Fruit fly (Drosophila melanogaster): ENCODE data around the gene CG1504.
"Not testable (repeated sequence)": the region's sequence is repeated elsewhere in the genome, so short reads cannot be mapped to it uniquely, and the experiment has no call there.

CG1504 gene

DNA sequence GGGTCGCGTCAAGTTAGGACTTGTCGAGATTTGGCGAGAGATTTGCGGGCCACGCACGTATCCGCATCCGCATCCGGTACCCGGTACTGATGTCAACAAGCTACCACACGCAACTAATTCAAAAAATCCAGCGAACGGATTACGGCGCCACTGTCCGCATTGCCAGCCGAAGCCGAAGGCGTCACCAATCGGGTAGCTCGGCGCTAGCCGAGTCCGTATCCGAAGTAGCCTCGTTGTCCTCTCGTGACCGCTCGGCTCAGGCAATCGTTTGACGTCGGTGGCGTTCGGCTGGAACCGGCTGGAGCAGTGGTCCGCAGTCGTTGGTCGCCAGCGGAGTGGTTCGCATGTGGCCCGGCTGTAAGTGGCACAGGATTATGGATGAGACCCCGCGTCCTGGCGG lies at the start of gene CG1504:
Gene CG1504, minus strand, starts transcription at position 95 of the 400 bp plus-strand sequence.
- no peak for TF ChIP-seq ttk (optimal IDR thresholded peaks at IDR 0.05)
- TF ChIP-seq Sin3A (optimal IDR thresholded peaks at IDR 0.05), result no peak
- TF ChIP-seq insv (optimal IDR thresholded peaks at IDR 0.05), result no peak
- TF ChIP-seq Myc (optimal IDR thresholded peaks at IDR 0.05), result no peak
- TF ChIP-seq h (optimal IDR thresholded peaks at IDR 0.05), result no peak
- no peak for TF ChIP-seq psq (optimal IDR thresholded peaks at IDR 0.05)

DNA sequence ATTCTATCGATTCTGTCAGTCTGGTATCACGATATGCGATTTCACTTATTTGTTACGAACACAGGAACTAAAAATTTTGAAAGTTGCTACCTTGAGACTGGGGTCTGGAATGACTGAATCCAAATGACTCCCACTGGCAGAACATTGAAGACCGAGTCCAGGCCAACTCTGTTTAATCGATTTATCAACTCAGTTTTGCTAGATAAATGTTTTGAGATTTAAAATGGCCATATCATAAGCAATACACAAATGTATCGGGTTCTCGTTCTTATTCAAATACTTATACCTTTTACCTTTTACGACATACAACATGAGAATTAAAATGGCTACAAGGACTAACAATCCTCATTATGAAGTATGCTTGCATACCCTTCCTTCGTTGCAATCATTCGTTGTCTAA lies 46.2 kb upstream of the CG1504 start, which contains the start of gene CG12679:
Gene CG12679, minus strand, starts transcription at position 101 of the 400 bp plus-strand sequence.
- TF ChIP-seq ttk (optimal IDR thresholded peaks at IDR 0.05) (no peak), psq (optimal IDR thresholded peaks at IDR 0.05) (no peak), h (optimal IDR thresholded peaks at IDR 0.05) (no peak), insv (optimal IDR thresholded peaks at IDR 0.05) (no peak), Sin3A (optimal IDR thresholded peaks at IDR 0.05) (no peak), Myc (optimal IDR thresholded peaks at IDR 0.05) (no peak)

DNA sequence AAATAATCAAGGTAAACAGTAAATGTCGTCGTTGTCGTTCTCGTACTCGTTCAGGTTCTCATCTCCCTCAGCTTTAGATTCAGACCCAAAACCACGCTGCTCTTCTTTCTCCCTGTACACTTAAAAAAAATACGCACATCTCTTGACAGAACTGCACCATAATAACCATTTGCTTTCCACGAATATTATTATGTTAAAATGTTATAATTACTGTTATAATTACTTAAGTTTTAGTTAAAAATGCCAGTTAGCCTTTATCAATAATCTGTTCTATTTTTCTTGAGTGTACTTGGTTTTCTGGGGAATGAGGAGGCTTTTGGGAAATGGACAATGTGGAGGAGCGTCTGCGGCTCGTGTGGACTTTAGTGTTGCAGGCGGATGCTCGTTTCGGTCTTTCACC lies 12.0 kb upstream of the CG1504 start:
- TF ChIP-seq insv (optimal IDR thresholded peaks at IDR 0.05) (no peak), Myc (optimal IDR thresholded peaks at IDR 0.05) (no peak), psq (optimal IDR thresholded peaks at IDR 0.05) (no peak), h (optimal IDR thresholded peaks at IDR 0.05) (no peak), Sin3A (optimal IDR thresholded peaks at IDR 0.05) (no peak), ttk (optimal IDR thresholded peaks at IDR 0.05) (no peak)

DNA sequence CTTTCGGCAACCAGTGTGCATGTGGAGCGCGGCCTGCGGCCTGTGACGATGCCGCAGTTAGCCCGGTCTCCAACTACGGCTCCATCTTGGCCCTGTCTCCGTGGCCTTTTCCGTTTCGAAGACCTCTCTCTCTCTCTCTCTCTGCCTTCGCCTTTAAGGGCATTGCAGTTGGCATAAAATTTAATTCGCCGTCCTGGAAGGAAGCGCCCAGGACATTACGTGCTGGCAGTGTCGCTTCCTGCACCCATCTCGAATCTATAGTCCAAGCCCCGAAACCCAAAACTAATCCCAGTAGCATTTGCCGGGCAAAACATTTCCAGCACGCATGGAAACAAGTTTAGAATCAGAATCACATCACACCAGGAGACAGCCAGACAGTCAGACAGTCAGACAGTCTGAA lies 3.0 kb downstream of the CG1504 start, which contains the start of gene CG1631:
Gene CG1631, plus strand, starts transcription at position 301 of the 400 bp plus-strand sequence.
- no peak for TF ChIP-seq Sin3A (optimal IDR thresholded peaks at IDR 0.05)

DNA sequence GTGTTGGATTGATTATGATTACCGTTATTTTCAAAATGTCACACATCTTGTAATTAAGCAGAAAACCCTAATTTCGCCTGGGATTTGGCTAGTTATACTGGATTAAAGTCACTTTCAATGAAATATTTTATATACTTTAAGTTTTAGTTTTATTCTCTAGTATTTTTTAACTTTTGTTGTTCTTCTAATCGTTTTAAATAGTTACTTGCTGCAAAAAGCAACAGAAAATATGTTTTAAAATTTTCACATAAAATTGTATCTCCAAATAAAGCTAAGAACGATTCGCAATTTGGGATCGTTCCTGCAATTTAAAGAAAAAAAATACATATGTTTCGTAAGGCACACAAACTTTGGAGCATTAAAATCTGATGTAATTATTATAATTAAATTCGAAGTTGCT lies 60.5 kb downstream of the CG1504 start, which contains the start of gene Inx6:
Gene Inx6, minus strand, starts transcription at position 101 of the 400 bp plus-strand sequence.
- TF ChIP-seq h (optimal IDR thresholded peaks at IDR 0.05), result no peak
- no peak for TF ChIP-seq Myc (optimal IDR thresholded peaks at IDR 0.05)
- no peak for TF ChIP-seq Sin3A (optimal IDR thresholded peaks at IDR 0.05)
- no peak for TF ChIP-seq insv (optimal IDR thresholded peaks at IDR 0.05)
- no peak for TF ChIP-seq ttk (optimal IDR thresholded peaks at IDR 0.05)
- no peak for TF ChIP-seq psq (optimal IDR thresholded peaks at IDR 0.05)

DNA sequence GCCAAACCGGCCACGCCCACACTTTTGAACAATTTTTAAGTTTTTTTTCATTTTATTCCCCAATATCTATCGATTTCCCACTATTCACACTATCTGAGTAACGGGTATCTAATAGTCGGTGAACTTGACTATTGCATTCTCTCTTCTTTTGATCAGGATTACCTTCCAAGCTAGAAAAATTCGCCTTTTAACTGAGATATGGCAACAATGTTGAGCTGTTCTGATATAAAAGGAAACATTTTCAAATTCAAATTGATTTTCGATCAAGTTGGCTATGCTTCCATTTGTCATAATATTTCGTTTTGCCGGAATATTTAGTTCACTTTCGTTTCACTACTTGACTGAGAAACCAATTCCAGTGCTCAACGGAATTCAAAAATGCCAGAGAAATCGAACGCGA lies 71.2 kb downstream of the CG1504 start, which contains the start of gene CG42577:
Gene CG42577, plus strand, starts transcription at position 301 of the 400 bp plus-strand sequence.
- TF ChIP-seq psq, Myc, ttk (optimal IDR thresholded peaks at IDR 0.05): not testable (repeated sequence)

DNA sequence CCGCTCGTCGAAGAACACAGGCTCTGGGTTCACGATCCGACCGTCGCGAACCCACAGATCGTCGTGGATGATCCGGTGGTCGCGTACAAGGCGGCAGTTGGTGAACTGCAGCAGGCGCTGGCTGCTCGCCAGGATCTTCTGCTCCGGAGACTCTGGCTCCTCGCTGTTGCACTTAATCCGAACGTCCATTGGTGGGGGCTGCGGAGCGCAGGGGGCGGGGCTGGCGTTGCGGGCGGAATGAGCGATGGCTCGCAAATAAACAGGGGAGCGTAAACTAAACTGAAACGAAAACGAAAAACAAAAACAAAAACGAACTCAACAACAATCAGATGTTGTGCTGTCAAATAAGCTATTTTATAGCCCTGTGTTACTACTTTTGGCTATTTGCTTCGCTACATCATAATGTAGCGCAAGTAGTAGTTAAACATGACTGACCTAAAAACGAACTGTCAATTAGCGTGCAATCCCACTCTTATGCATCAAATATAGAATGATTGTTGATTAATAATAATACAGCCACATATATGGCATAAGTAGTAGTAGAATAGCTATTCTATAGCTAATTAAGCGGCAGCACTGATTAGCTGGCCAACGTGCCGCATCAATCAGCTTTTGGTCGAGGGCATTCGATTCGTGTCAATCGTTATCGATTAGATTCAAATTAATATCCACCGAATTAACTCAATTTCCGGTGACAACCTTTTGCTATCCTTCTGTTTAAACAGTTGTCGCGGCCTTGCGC lies 73.2 kb downstream of the CG1504 start, which contains the start of gene CG17065:
Gene CG17065, minus strand, starts transcription at position 351 of the 742 bp plus-strand sequence.
- TF ChIP-seq psq (optimal IDR thresholded peaks at IDR 0.05) (peak; percentile 97), ttk (optimal IDR thresholded peaks at IDR 0.05) (no peak)

DNA sequence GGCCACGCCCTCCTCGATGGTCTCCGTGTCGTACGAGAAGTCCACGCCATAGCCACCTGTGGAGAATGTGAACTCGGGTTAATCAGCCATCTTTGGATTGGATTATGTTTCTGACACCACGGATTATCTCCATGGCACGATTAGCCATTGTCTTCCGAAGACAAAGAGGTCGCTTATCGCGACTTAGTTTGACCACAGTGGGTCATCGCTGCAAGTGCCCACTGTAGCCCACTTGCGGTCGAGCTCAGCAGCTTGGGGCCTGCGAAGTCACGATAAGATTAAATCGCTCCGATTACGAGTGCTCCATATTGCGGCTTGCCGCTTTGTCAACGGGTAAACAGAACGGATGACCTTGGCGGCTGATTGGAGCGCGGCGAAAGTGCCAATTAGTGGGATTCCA lies 74.2 kb downstream of the CG1504 start:
- TF ChIP-seq Sin3A (optimal IDR thresholded peaks at IDR 0.05), result no peak
- TF ChIP-seq Myc (optimal IDR thresholded peaks at IDR 0.05), result no peak
- no peak for TF ChIP-seq insv (optimal IDR thresholded peaks at IDR 0.05)
- TF ChIP-seq psq (optimal IDR thresholded peaks at IDR 0.05), result no peak
- no peak for TF ChIP-seq ttk (optimal IDR thresholded peaks at IDR 0.05)
- TF ChIP-seq h (optimal IDR thresholded peaks at IDR 0.05), result no peak

Data from Kc167 (cell line).